Worm (Caenorhabditis elegans) whole organism, late embryonic: Measurements from ENCODE around the gene cisd-1.

ENCODE experiments used
- C38D4.7 ChIP-seq: fragments of 200-800 bp; sonication (Bioruptor generic); optimal IDR thresholded peaks from 2 replicates; lab custom pipeline; 2018; ENCODE audit warnings: mild to moderate bottlenecking, missing genetic modification characterization, moderate library complexity, missing compliant biosample characterization
- K09A11.1 ChIP-seq: sonication (generic microtip); optimal IDR thresholded peaks from 2 replicates; lab custom pipeline; 2017; ENCODE audit warnings: antibody characterized with exemption, mild to moderate bottlenecking, missing genetic modification characterization, missing compliant biosample characterization; ENCODE audit not compliant: insufficient read depth
- T23F11.4 ChIP-seq: fragments of 200-800 bp; sonication (Bioruptor generic); optimal IDR thresholded peaks from 2 replicates; lab custom pipeline; 2018; ENCODE audit warnings: mild to moderate bottlenecking, missing genetic modification characterization, missing compliant biosample characterization
- ahr-1 ChIP-seq: sonication (generic microtip); optimal IDR thresholded peaks from 2 replicates; lab custom pipeline; 2016; ENCODE audit warnings: missing genetic modification characterization, missing compliant biosample characterization
- ceh-14 ChIP-seq: sonication (generic microtip); optimal IDR thresholded peaks from 2 replicates; lab custom pipeline; 2016; ENCODE audit warnings: missing genotype, missing genetic modification characterization, missing compliant biosample characterization
- ceh-19 ChIP-seq: fragments of 200-800 bp; sonication (Bioruptor generic); optimal IDR thresholded peaks from 2 replicates; lab custom pipeline; 2018; ENCODE audit warnings: mild to moderate bottlenecking, missing genetic modification characterization, missing compliant biosample characterization
- ceh-2 ChIP-seq: sonication (generic microtip); optimal IDR thresholded peaks from 2 replicates; lab custom pipeline; 2016; ENCODE audit warnings: missing genotype, missing genetic modification characterization, missing compliant biosample characterization
- ceh-22 ChIP-seq: sonication (generic microtip); optimal IDR thresholded peaks from 2 replicates; lab custom pipeline; 2017; ENCODE audit warnings: missing biosample characterization, missing genetic modification characterization
- ceh-31 ChIP-seq: sonication (generic microtip); optimal IDR thresholded peaks from 2 replicates; lab custom pipeline; 2016; ENCODE audit warnings: missing genetic modification characterization, missing compliant biosample characterization
- ceh-45 ChIP-seq: fragments of 200-800 bp; sonication (Bioruptor generic); IDR thresholded peaks from 2 replicates; pipeline ENCODE4 v1.3.6; 2022; ENCODE audit warnings: missing genetic modification reagents, missing genetic modification characterization, missing compliant biosample characterization
- ceh-6 ChIP-seq: fragments of 200-800 bp; sonication (Bioruptor generic); optimal IDR thresholded peaks from 2 replicates; lab custom pipeline; 2018; ENCODE audit warnings: mild to moderate bottlenecking, missing genetic modification characterization, missing compliant biosample characterization
- che-1 ChIP-seq: sonication (generic microtip); optimal IDR thresholded peaks from 2 replicates; lab custom pipeline; 2016; ENCODE audit warnings: mild to moderate bottlenecking, missing genetic modification characterization, missing compliant biosample characterization
- dve-1 ChIP-seq: sonication (generic microtip); optimal IDR thresholded peaks from 2 replicates; lab custom pipeline; 2017; ENCODE audit warnings: antibody characterized with exemption, mild to moderate bottlenecking, missing genetic modification characterization, missing compliant biosample characterization
- elt-2 ChIP-seq: sonication (generic microtip); optimal IDR thresholded peaks from 2 replicates; lab custom pipeline; 2016; ENCODE audit warnings: missing genetic modification reagents, missing genetic modification characterization, missing compliant biosample characterization
- elt-4 ChIP-seq: sonication (generic microtip); optimal IDR thresholded peaks from 2 replicates; lab custom pipeline; 2016; ENCODE audit warnings: missing genetic modification characterization, missing compliant biosample characterization
- ets-4 ChIP-seq: sonication (generic microtip); optimal IDR thresholded peaks from 2 replicates; lab custom pipeline; 2016; ENCODE audit warnings: missing genetic modification characterization, missing compliant biosample characterization
- fkh-6 ChIP-seq: sonication (generic microtip); optimal IDR thresholded peaks from 2 replicates; lab custom pipeline; 2016; ENCODE audit warnings: missing genetic modification characterization, missing compliant biosample characterization
- hlh-13 ChIP-seq: fragments of 200-800 bp; sonication (Bioruptor generic); optimal IDR thresholded peaks from 2 replicates; lab custom pipeline; 2018; ENCODE audit warnings: mild to moderate bottlenecking, missing genetic modification characterization, missing compliant biosample characterization
- hlh-30 ChIP-seq: sonication (generic microtip); optimal IDR thresholded peaks from 2 replicates; lab custom pipeline; 2017; ENCODE audit warnings: antibody characterized with exemption, missing genetic modification characterization, missing compliant biosample characterization; ENCODE audit not compliant: insufficient read depth
- hlh-8 ChIP-seq: sonication (generic microtip); optimal IDR thresholded peaks from 2 replicates; lab custom pipeline; 2016; ENCODE audit warnings: missing genotype, missing genetic modification characterization, missing compliant biosample characterization
- lin-11 ChIP-seq: fragments of 200-800 bp; sonication (Bioruptor generic); optimal IDR thresholded peaks from 2 replicates; lab custom pipeline; 2018; ENCODE audit warnings: mild to moderate bottlenecking, missing genetic modification characterization, missing compliant biosample characterization
- mec-3 ChIP-seq: sonication (generic microtip); optimal IDR thresholded peaks from 2 replicates; lab custom pipeline; 2016; ENCODE audit warnings: borderline replicate concordance, missing genetic modification characterization, missing compliant biosample characterization
- nfya-1 ChIP-seq: sonication (generic microtip); optimal IDR thresholded peaks from 2 replicates; lab custom pipeline; 2017; ENCODE audit warnings: missing genetic modification characterization, mild to moderate bottlenecking, missing compliant biosample characterization, antibody characterized with exemption, moderate library complexity
- nhr-11 ChIP-seq: fragments of 150-350 bp; optimal IDR thresholded peaks from 2 replicates; lab custom pipeline; 2014; ENCODE audit warnings: missing biosample characterization, missing genetic modification characterization
- nhr-232 ChIP-seq: sonication (generic microtip); optimal IDR thresholded peaks from 2 replicates; lab custom pipeline; 2016; ENCODE audit warnings: missing genetic modification characterization, missing compliant biosample characterization
- odd-2 ChIP-seq: sonication (generic microtip); optimal IDR thresholded peaks from 2 replicates; lab custom pipeline; 2017; ENCODE audit warnings: antibody characterized with exemption, mild to moderate bottlenecking, missing genetic modification characterization, missing compliant biosample characterization
- pha-2 ChIP-seq: sonication (generic microtip); optimal IDR thresholded peaks from 2 replicates; lab custom pipeline; 2017; ENCODE audit warnings: mild to moderate bottlenecking, missing genetic modification characterization, missing compliant biosample characterization
- pha-4 ChIP-seq: fragments of 150-350 bp; optimal IDR thresholded peaks from 2 replicates; lab custom pipeline; 2018; ENCODE audit warnings: missing biosample characterization, missing genetic modification reagents, missing genetic modification characterization
- pqm-1 ChIP-seq: sonication (generic microtip); optimal IDR thresholded peaks from 2 replicates; lab custom pipeline; 2016; ENCODE audit warnings: missing genetic modification characterization, missing compliant biosample characterization
- pros-1 ChIP-seq: fragments of 150-350 bp; optimal IDR thresholded peaks from 2 replicates; lab custom pipeline; 2014; ENCODE audit warnings: missing biosample characterization, missing genetic modification reagents, missing genetic modification characterization
- ref-2 ChIP-seq: sonication (generic microtip); optimal IDR thresholded peaks from 2 replicates; lab custom pipeline; 2016; ENCODE audit warnings: missing genetic modification characterization, missing compliant biosample characterization
- sox-2 ChIP-seq: fragments of 200-800 bp; sonication (Bioruptor generic); IDR thresholded peaks from 2 replicates; pipeline ENCODE4 v1.3.6; 2022; ENCODE audit warnings: missing genetic modification reagents, missing genetic modification characterization, missing compliant biosample characterization
- sox-4 ChIP-seq: sonication (generic microtip); optimal IDR thresholded peaks from 2 replicates; lab custom pipeline; 2017; ENCODE audit warnings: mild to moderate bottlenecking, missing genetic modification characterization, inconsistent platforms, missing compliant biosample characterization
- syd-9 ChIP-seq: sonication (generic microtip); optimal IDR thresholded peaks from 2 replicates; lab custom pipeline; 2016; ENCODE audit warnings: mild to moderate bottlenecking, missing genetic modification characterization, moderate library complexity, missing compliant biosample characterization
- tbx-2 ChIP-seq: sonication (generic microtip); optimal IDR thresholded peaks from 2 replicates; lab custom pipeline; 2016; ENCODE audit warnings: missing genetic modification characterization, missing compliant biosample characterization
- tbx-7 ChIP-seq: sonication (generic microtip); optimal IDR thresholded peaks from 2 replicates; lab custom pipeline; 2016; ENCODE audit warnings: missing genotype, missing genetic modification characterization, missing compliant biosample characterization
- unc-3 ChIP-seq, 2 experiments: fragments of 200-800 bp in 1 of 2; sonication (Bioruptor generic) in 1 of 2; sonication (generic microtip) in 1 of 2; conservative IDR thresholded peaks in 1 of 2; optimal IDR thresholded peaks in 1 of 2; 2 replicates each; pipeline versions ENCODE4 v1.3.6 to Lab custom; 2016 to 2022; ENCODE audit warnings: missing compliant biosample characterization in 2 of 2, missing genetic modification characterization in 2 of 2, missing genetic modification reagents in 1 of 2
- unc-55 ChIP-seq: sonication (generic microtip); optimal IDR thresholded peaks from 2 replicates; lab custom pipeline; 2017; ENCODE audit warnings: missing biosample characterization, missing genetic modification reagents, missing genetic modification characterization
- zip-5 ChIP-seq: sonication (generic microtip); optimal IDR thresholded peaks from 2 replicates; lab custom pipeline; 2016; ENCODE audit warnings: missing genetic modification characterization, missing compliant biosample characterization
- ztf-16 ChIP-seq: sonication (generic microtip); optimal IDR thresholded peaks from 2 replicates; lab custom pipeline; 2017; ENCODE audit warnings: missing genetic modification characterization, missing compliant biosample characterization

The cisd-1 gene

DNA sequence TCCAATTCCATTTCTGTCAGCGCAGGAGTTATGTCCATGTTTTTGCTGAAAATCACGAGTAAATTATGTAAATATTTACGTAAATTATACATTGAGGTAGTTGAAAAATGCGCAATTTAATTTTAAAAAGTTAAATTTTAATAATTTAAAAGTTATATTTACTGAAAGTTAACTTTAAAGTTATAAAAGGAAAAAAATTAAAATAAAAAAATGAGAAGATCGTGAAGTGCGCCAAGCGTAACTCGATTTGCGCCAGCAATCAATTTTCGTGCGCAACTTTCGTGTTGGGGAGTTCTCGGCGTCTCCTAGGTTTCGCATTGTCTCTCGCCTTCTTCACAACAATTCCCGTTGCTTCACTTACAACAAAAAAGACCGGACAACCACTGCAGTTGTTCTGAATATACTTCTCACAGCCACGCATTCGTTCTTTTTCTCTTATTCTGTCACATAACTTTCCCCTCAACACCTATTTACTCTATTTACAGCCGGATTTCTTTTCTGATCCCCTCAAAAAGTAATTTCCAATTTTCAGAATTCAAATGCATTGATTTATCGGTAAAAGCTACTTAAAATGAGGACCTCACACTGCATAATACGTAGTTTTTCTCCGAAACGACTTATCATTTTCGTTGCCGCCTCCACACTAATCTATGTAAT lies 4.2 kb upstream of the cisd-1 start, which contains the start of the genes metl-1 and W02B12.11 (continued):
- TF ChIP-seq tbx-7 (tag; lab: Kevin White, UChicago) (no peak), ceh-31 (tag; lab: Kevin White, UChicago) (peak; percentile 43), nhr-232 (tag; lab: Kevin White, UChicago) (no peak), elt-2 (tag; lab: Kevin White, UChicago) (peak; percentile 66)

- peak; percentile 75 for TF ChIP-seq elt-2 (tag; lab: Kevin White, UChicago)
- no peak for TF ChIP-seq sox-2 (GFP tag; lab: Robert Waterston, UW)
Measured at ce11 chrII:11472542-11472941, 3.1 kb upstream of the cisd-1 start.

- TF ChIP-seq ceh-14 (tag; lab: Kevin White, UChicago) (no peak), hlh-30 (tag; lab: Kevin White, UChicago) (no peak), fkh-6 (tag; lab: Kevin White, UChicago) (no peak), T23F11.4 (no peak), ceh-19 (GFP tag; lab: Kevin White, UChicago) (no peak), C38D4.7 (GFP tag; lab: Kevin White, UChicago) (no peak), ceh-2 (tag; lab: Kevin White, UChicago) (no peak)
Measured at ce11 chrII:11471916-11472315, 2.5 kb upstream of the cisd-1 start, which contains the start of gene mfn-1. Gene mfn-1 (minus strand): TSS chrII:11472016.

DNA sequence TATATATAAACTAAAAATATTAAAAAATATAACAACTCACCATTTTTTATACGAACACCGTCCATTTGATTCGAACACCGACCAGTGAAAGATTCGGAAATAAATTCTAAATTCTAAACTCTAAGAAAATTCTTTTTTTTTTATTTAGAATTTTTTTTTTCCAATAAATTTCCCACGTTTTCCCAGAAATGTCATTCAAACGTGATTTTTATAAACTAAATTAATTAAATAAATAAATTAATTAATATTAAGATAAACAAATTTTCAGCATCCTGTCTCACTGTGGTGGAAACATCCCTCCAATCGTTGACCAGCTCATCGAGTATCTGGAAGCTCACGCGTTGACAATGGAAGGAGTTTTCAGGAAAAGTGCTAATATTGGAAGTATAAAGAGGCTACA lies 1.9 kb downstream of the cisd-1 start, which contains the start of gene klp-17:
Gene klp-17, minus strand, starts transcription at position 101 of the 400 bp plus-strand sequence.
- TF ChIP-seq tbx-2 (tag; lab: Kevin White, UChicago) (no peak), ceh-19 (GFP tag; lab: Kevin White, UChicago) (no peak), K09A11.1 (tag; lab: Kevin White, UChicago) (no peak), ahr-1 (tag; lab: Kevin White, UChicago) (no peak), pha-2 (tag; lab: Kevin White, UChicago) (no peak), sox-4 (no peak), che-1 (tag; lab: Kevin White, UChicago) (no peak), hlh-30 (tag; lab: Kevin White, UChicago) (no peak), ets-4 (no peak), unc-3 (GFP tag; conservative IDR thresholded peaks at IDR 0.05; lab: Robert Waterston, UW) (no peak), unc-3 (tag; optimal IDR thresholded peaks at IDR 0.05; lab: Kevin White, UChicago) (no peak), sox-2 (GFP tag; lab: Robert Waterston, UW) (no peak), syd-9 (no peak), hlh-13 (no peak), unc-55 (GFP tag; lab: Kevin White, UChicago) (no peak), pros-1 (no peak), ceh-22 (tag; lab: Kevin White, UChicago) (no peak), tbx-7 (tag; lab: Kevin White, UChicago) (no peak), elt-4 (tag; lab: Kevin White, UChicago) (no peak), pha-4 (tag; lab: Kevin White, UChicago) (no peak), odd-2 (tag; lab: Kevin White, UChicago) (no peak)

- no peak for TF ChIP-seq ztf-16 (tag; lab: Kevin White, UChicago)
- TF ChIP-seq T23F11.4: no peak
- TF ChIP-seq dve-1 (tag; lab: Kevin White, UChicago): no peak
- no peak for TF ChIP-seq K09A11.1 (tag; lab: Kevin White, UChicago)
- TF ChIP-seq tbx-7 (tag; lab: Kevin White, UChicago): no peak
- TF ChIP-seq lin-11 (tag; lab: Kevin White, UChicago): no peak
- no peak for TF ChIP-seq ceh-19 (GFP tag; lab: Kevin White, UChicago)
- peak; percentile 67 for TF ChIP-seq nfya-1
- TF ChIP-seq hlh-13: no peak
- TF ChIP-seq odd-2 (tag; lab: Kevin White, UChicago): no peak
- no peak for TF ChIP-seq ceh-6
- TF ChIP-seq pha-2 (tag; lab: Kevin White, UChicago): no peak
- TF ChIP-seq nhr-11: no peak
- TF ChIP-seq tbx-2 (tag; lab: Kevin White, UChicago): peak; percentile 61
- no peak for TF ChIP-seq hlh-8 (tag; lab: Kevin White, UChicago)
- peak; percentile 55 for TF ChIP-seq unc-55 (GFP tag; lab: Kevin White, UChicago)
- peak; percentile 43 for TF ChIP-seq ref-2 (tag; lab: Kevin White, UChicago)
- no peak for TF ChIP-seq zip-5 (tag; lab: Kevin White, UChicago)
- TF ChIP-seq pqm-1 (tag; lab: Kevin White, UChicago): no peak
- TF ChIP-seq hlh-30 (tag; lab: Kevin White, UChicago): peak; percentile 51
- no peak for TF ChIP-seq pros-1
- no peak for TF ChIP-seq mec-3 (tag; lab: Kevin White, UChicago)
- no peak for TF ChIP-seq ceh-45 (GFP tag; lab: Robert Waterston, UW)
Measured at ce11 chrII:11464427-11464944, 4.9 kb downstream of the cisd-1 start, which contains the start of the genes aars-1 and rga-1. Gene aars-1 (minus strand): TSS chrII:11464497. Gene rga-1 (plus strand): TSS chrII:11464894.
